Worm (Caenorhabditis elegans): Measurements from ENCODE around the gene F59E12.3.

Gene F59E12.3

ce11 chrII:5654215-5654614, 16.1 kb downstream of the F59E12.3 start, which contains the start of gene F59E12.1:
TSS of gene F59E12.1 (plus strand) at chrII:5654515.
- TF ChIP-seq hmg-20 (GFP tag; IDR thresholded peaks at IDR 0.05) (no peak), hsf-1 (GFP tag; IDR thresholded peaks at IDR 0.05) (no peak), mcd-1 (GFP tag; IDR thresholded peaks at IDR 0.05) (no peak), attf-6 (GFP tag; IDR thresholded peaks at IDR 0.05) (no peak)

DNA sequence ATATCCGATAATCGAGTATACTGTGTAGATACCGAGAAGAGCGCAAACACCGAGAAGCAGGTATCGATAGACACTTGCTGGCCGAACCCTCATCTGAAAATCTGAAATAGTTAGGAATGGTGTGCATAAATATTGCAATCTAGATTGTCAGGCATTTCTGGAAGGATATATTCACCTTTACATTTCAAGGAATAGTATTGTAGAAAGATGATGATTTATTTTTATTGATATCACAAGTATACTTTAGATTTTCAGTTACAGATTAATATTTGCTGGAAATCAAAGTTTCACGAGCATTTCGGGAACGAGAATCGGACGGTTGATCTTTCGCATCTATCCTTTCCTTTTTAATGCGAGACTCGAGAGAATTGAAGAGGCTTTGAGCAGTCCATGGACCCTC, 21.5 kb downstream of the F59E12.3 start, which contains the start of gene fut-3:
TSS of gene fut-3 (minus strand) at position 101 of the 400 bp plus-strand sequence.
- TF ChIP-seq ztf-6 (GFP tag; IDR thresholded peaks at IDR 0.05) = no peak
- TF ChIP-seq Y67H2A.10 (GFP tag; conservative IDR thresholded peaks at IDR 0.05) = no peak
- TF ChIP-seq nfyb-1 (GFP tag; IDR thresholded peaks at IDR 0.05) = 0 out of 2 replicates have a peak, but pooled peaks have one; percentile 37
- no peak for TF ChIP-seq lin-26 (GFP tag; IDR thresholded peaks at IDR 0.05)
- no peak for TF ChIP-seq ztf-22 (GFP tag; optimal IDR thresholded peaks at IDR 0.05)
- no peak for TF ChIP-seq F52B5.7 (tag; optimal IDR thresholded peaks at IDR 0.05)
- TF ChIP-seq ceh-91 (GFP tag; IDR thresholded peaks at IDR 0.05) = no peak
- no peak for TF ChIP-seq aptf-3 (GFP tag; IDR thresholded peaks at IDR 0.05)

DNA sequence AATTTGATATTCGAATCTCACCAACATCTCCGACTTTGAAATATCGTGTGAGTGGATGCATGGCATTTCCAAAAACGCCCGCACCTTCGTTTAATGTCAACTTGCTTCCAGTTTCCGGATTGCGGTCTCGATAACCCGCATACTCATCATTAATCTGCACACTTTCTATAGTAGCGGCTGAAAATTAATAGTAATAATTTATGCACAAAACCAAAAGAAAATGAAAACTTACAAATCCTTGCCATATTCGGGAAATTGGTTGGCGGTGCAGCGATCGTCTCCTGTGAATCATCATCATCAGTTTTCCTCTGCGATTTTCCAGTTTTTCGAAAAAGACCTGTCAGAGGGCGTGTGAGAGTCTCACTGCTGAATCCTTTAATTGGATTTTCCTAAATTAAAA, 22.0 kb downstream of the F59E12.3 start:
- no peak for TF ChIP-seq attf-6 (GFP tag; IDR thresholded peaks at IDR 0.05)

DNA sequence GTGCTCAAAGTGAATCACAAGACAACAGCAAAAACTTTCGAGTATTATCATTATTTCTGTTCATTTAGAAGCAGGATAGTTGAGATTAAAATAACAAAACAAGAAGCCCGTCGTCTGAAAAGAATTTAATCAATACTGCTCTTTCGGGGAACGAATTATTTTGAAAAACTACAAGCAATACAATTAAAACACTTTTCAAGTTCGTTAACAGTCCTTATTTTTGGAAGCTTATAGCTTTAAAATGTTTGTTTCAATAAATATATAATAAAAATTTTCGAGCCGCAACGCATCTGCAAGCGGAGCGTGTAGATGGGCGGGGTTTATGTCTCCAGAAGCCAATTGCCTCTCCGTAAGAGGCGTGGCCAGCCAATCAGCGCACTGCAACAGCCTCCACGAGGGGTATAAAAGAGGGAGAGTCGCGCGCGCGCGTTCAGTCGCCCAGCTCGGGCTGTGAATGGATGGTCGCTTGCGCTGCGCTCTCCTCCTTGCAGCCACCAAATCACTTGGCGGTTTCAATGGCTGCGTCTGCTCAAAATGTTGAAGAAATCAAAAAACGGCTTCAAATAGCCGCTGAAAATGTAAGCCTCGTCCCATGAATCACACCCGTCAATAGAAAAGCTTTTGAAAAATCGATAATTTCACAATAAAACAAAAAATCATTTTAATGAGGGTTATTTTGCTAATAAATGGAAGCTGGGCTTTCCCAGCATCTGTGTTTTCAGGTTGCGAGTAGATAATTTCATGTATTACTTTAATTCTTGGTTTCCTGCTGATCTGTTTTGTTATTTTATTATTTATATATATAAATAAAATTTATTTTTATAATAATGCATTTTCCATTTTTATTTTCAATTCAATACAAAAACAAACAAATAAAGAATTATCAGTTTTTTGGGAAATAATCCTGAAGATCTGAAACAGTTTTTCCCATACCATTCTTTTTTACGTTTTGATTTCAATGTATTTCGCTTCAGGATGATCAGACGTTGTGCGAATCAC, 22.9 kb downstream of the F59E12.3 start, which contains the start of the genes ift-43 and mdt-26:
TSS of gene ift-43 (minus strand) at position 51 of the 999 bp plus-strand sequence.
TSS of gene mdt-26 (plus strand) at position 446 of the 999 bp plus-strand sequence.
- TF ChIP-seq C17E4.6 (GFP tag; IDR thresholded peaks at IDR 0.05) (peak; percentile 53; the same call in 1 of the 2 replicates), T07F8.4 (tag; optimal IDR thresholded peaks at IDR 0.05) (peak; percentile 32), hlh-12 (tag; optimal IDR thresholded peaks at IDR 0.05) (no peak), die-1 (tag; optimal IDR thresholded peaks at IDR 0.05) (no peak), snpc-4 (GFP tag; optimal IDR thresholded peaks at IDR 0.05) (peak; percentile 59), snpc-4 (tag; optimal IDR thresholded peaks at IDR 0.05) (peak in 2 of 4 experiments; percentile 31 to 49), hmg-1.2 (GFP tag; IDR thresholded peaks at IDR 0.05) (peak; percentile 56), F57C9.4 (tag; optimal IDR thresholded peaks at IDR 0.05) (peak; percentile 37), rcor-1 (GFP tag; IDR thresholded peaks at IDR 0.05) (no peak; the same call in 1 of the 2 replicates), Y53G8AR.9 (GFP tag; conservative IDR thresholded peaks at IDR 0.05) (peak; percentile 66; the same call in 1 of the 2 replicates), ceh-91 (GFP tag; IDR thresholded peaks at IDR 0.05) (0 out of 2 replicates have a peak, but pooled peaks have one; percentile 13), Y53F4B.3 (GFP tag; IDR thresholded peaks at IDR 0.05) (0 out of 2 replicates have a peak, but pooled peaks have one; percentile 37), lin-26 (GFP tag; IDR thresholded peaks at IDR 0.05) (peak; percentile 61), dox-1 (GFP tag; IDR thresholded peaks at IDR 0.05) (peak; percentile 87), repo-1 (tag; optimal IDR thresholded peaks at IDR 0.05) (peak; percentile 65), B0035.1 (tag; optimal IDR thresholded peaks at IDR 0.05) (no peak), F39B2.1 (GFP tag; IDR thresholded peaks at IDR 0.05) (no peak), atf-7 (tag; optimal IDR thresholded peaks at IDR 0.05) (peak; percentile 3), K11D2.4 (GFP tag; IDR thresholded peaks at IDR 0.05) (peak; percentile 91), unc-62 (GFP tag; optimal IDR thresholded peaks at IDR 0.05) (no peak), akir-1 (GFP tag; optimal IDR thresholded peaks at IDR 0.05) (no peak), F10E7.11 (tag; optimal IDR thresholded peaks at IDR 0.05) (no peak), let-607 (tag; optimal IDR thresholded peaks at IDR 0.05) (no peak), bed-1 (GFP tag; IDR thresholded peaks at IDR 0.05) (0 out of 2 replicates have a peak, but pooled peaks have one; percentile 86), F49E8.2 (tag; optimal IDR thresholded peaks at IDR 0.05; ENCODE audit: insufficient read depth) (no peak), somi-1 (GFP tag; optimal IDR thresholded peaks at IDR 0.05) (no peak), ceh-27 (GFP tag; optimal IDR thresholded peaks at IDR 0.05) (peak; percentile 84), ccch-3 (GFP tag; optimal IDR thresholded peaks at IDR 0.05) (peak; percentile 32), F57A8.1 (GFP tag; optimal IDR thresholded peaks at IDR 0.05) (peak; percentile 80), Y95B8A.8 (GFP tag; IDR thresholded peaks at IDR 0.05) (peak; percentile 65), T26A5.8 (tag; optimal IDR thresholded peaks at IDR 0.05) (no peak)

Data from whole organism, young adult.